Fruit fly (Drosophila melanogaster): ENCODE data around the gene Tengl3.
A peak's percentile ranks its signal among the peaks of the same experiment; 100 is the strongest.

DNA sequence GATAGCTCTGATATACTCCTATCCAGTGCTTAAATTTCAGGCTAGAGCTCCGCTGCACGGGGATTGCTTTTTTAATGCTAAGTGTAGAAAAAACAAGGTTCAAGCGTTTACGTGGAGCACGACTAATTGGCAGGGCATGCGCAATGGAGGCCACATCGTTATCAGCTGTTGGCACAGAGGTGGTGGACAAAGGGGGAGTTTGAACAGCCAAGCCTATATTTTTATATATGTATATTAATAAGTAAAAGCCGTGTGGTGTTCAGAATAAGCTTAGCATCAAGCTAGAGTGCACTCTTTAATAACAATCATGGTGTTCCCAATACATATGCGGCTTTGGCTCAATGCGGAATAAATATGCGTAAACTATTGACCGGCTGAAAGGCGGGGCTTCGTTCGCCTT is 25.6 kb downstream of the Tengl3 start, which contains the start of gene CG15385:
- TF ChIP-seq spab (GFP tag; optimal IDR thresholded peaks at IDR 0.05): no peak
- peak; percentile 58 for TF ChIP-seq Eip78C (GFP tag)
- TF ChIP-seq ss (GFP tag; optimal IDR thresholded peaks at IDR 0.05): no peak
- no peak for TF ChIP-seq CG8319 (GFP tag; optimal IDR thresholded peaks at IDR 0.05)
- no peak for TF ChIP-seq Blimp-1 (GFP tag; optimal IDR thresholded peaks at IDR 0.05)
- TF ChIP-seq vri (GFP tag; optimal IDR thresholded peaks at IDR 0.05): no peak
- TF ChIP-seq fd59A (GFP tag; optimal IDR thresholded peaks at IDR 0.05): no peak
- no peak for TF ChIP-seq CG15336 (GFP tag; IDR thresholded peaks at IDR 0.05)
- no peak for TF ChIP-seq dsx (GFP tag; optimal IDR thresholded peaks at IDR 0.05; ENCODE audit: poor library complexity, severe bottlenecking)
- no peak for TF ChIP-seq Hr38 (GFP tag; optimal IDR thresholded peaks at IDR 0.05)
- no peak for TF ChIP-seq CG16779 (tag; optimal IDR thresholded peaks at IDR 0.05)
- no peak for TF ChIP-seq CG7368 (GFP tag; optimal IDR thresholded peaks at IDR 0.05)
- TF ChIP-seq lz (GFP tag; optimal IDR thresholded peaks at IDR 0.05): no peak

All from whole organism, prepupa.